Worm (Caenorhabditis elegans) whole organism, L3 larva: Measurements from ENCODE around the gene mam-5.

ENCODE experiments used
- ZK546.5 ChIP-seq: sonication (generic microtip); optimal IDR thresholded peaks from 2 replicates; lab custom pipeline; 2017; ENCODE audit warnings: missing biosample characterization, missing genetic modification characterization
- aly-2 ChIP-seq: fragments of 150-350 bp; optimal IDR thresholded peaks from 2 replicates; lab custom pipeline; 2014; ENCODE audit warnings: missing biosample characterization, missing genetic modification characterization
- ama-1 ChIP-seq: fragments of 150-350 bp; optimal IDR thresholded peaks from 2 replicates; lab custom pipeline; 2018
- egl-27 ChIP-seq: sonication (generic microtip); optimal IDR thresholded peaks from 4 replicates; lab custom pipeline; 2017; ENCODE audit warnings: missing biosample characterization, missing genetic modification reagents, missing genetic modification characterization
- egl-5 ChIP-seq: fragments of 150-350 bp; optimal IDR thresholded peaks from 2 replicates; lab custom pipeline; 2017; ENCODE audit warnings: missing biosample characterization, missing genetic modification reagents, missing genetic modification characterization, inconsistent platforms
- elt-1 ChIP-seq: fragments of 150-350 bp; optimal IDR thresholded peaks from 2 replicates; lab custom pipeline; 2014; ENCODE audit warnings: missing biosample characterization, missing genetic modification characterization
- elt-2 ChIP-seq: sonication (generic microtip); optimal IDR thresholded peaks from 2 replicates; lab custom pipeline; 2016; ENCODE audit warnings: missing genetic modification reagents, mild to moderate bottlenecking, missing genetic modification characterization, missing compliant biosample characterization
- eor-1 ChIP-seq, 2 experiments: fragments of 150-350 bp; optimal IDR thresholded peaks; 2 replicates each; lab custom pipeline; 2014 to 2018; ENCODE audit warnings: missing biosample characterization in 2 of 2, missing genetic modification characterization in 2 of 2
- fkh-2 ChIP-seq: fragments of 150-350 bp; optimal IDR thresholded peaks from 2 replicates; lab custom pipeline; 2014; ENCODE audit warnings: missing biosample characterization, missing genetic modification reagents, missing genetic modification characterization
- hmg-11 ChIP-seq: sonication (generic microtip); optimal IDR thresholded peaks from 2 replicates; lab custom pipeline; 2016; ENCODE audit warnings: missing genetic modification characterization, missing compliant biosample characterization
- jun-1 ChIP-seq: fragments of 150-350 bp; optimal IDR thresholded peaks from 2 replicates; lab custom pipeline; 2014; ENCODE audit warnings: missing biosample characterization, missing genetic modification reagents, missing genetic modification characterization
- lin-15B ChIP-seq: fragments of 150-350 bp; optimal IDR thresholded peaks from 2 replicates; lab custom pipeline; 2014; ENCODE audit warnings: missing biosample characterization, missing genetic modification characterization
- lin-39 ChIP-seq: fragments of 150-350 bp; optimal IDR thresholded peaks from 2 replicates; lab custom pipeline; 2018; ENCODE audit warnings: missing biosample characterization, missing genetic modification reagents, missing genetic modification characterization
- lsy-12 ChIP-seq: sonication (generic microtip); optimal IDR thresholded peaks from 2 replicates; lab custom pipeline; 2016; ENCODE audit warnings: mild to moderate bottlenecking, missing genetic modification characterization, missing compliant biosample characterization
- mdl-1 ChIP-seq: fragments of 150-350 bp; optimal IDR thresholded peaks from 2 replicates; lab custom pipeline; 2014; ENCODE audit warnings: missing biosample characterization, missing genetic modification characterization
- mml-1 ChIP-seq: fragments of 150-350 bp; sonication (generic microtip); optimal IDR thresholded peaks from 3 replicates; lab custom pipeline; 2014; ENCODE audit warnings: missing biosample characterization, missing genetic modification characterization
- nfya-1 ChIP-seq: sonication (generic microtip); optimal IDR thresholded peaks from 2 replicates; lab custom pipeline; 2017; ENCODE audit warnings: missing genetic modification characterization, mild to moderate bottlenecking, missing compliant biosample characterization, antibody characterized with exemption, moderate library complexity; ENCODE audit not compliant: insufficient read depth
- nhr-11 ChIP-seq: fragments of 150-350 bp; optimal IDR thresholded peaks from 2 replicates; lab custom pipeline; 2014; ENCODE audit warnings: missing biosample characterization, missing genetic modification characterization
- nhr-12 ChIP-seq: fragments of 150-350 bp; optimal IDR thresholded peaks from 2 replicates; lab custom pipeline; 2014; ENCODE audit warnings: missing biosample characterization, missing genetic modification characterization
- nhr-23 ChIP-seq: fragments of 150-350 bp; optimal IDR thresholded peaks from 2 replicates; lab custom pipeline; 2014; ENCODE audit warnings: missing biosample characterization, missing genetic modification reagents, missing genetic modification characterization
- nhr-25 ChIP-seq: sonication (generic microtip); optimal IDR thresholded peaks from 2 replicates; lab custom pipeline; 2017; ENCODE audit warnings: missing biosample characterization, missing genetic modification characterization
- nhr-28 ChIP-seq: fragments of 150-350 bp; optimal IDR thresholded peaks from 2 replicates; lab custom pipeline; 2014; ENCODE audit warnings: missing biosample characterization, missing genetic modification characterization
- nhr-77 ChIP-seq: fragments of 150-350 bp; optimal IDR thresholded peaks from 2 replicates; lab custom pipeline; 2014; ENCODE audit warnings: missing biosample characterization, missing genetic modification characterization
- pha-4 ChIP-seq: fragments of 150-350 bp; optimal IDR thresholded peaks from 2 replicates; lab custom pipeline; 2014; ENCODE audit warnings: missing biosample characterization, missing genetic modification reagents, missing genetic modification characterization
- pqm-1 ChIP-seq: fragments of 150-350 bp; optimal IDR thresholded peaks from 2 replicates; lab custom pipeline; 2017; ENCODE audit warnings: missing biosample characterization, missing genetic modification characterization, inconsistent platforms
- sea-2 ChIP-seq: fragments of 150-350 bp; sonication (generic microtip); optimal IDR thresholded peaks from 4 replicates; lab custom pipeline; 2014; ENCODE audit warnings: missing biosample characterization, missing genetic modification reagents, missing genetic modification characterization
- snpc-4 ChIP-seq: fragments of 150-350 bp; optimal IDR thresholded peaks from 2 replicates; lab custom pipeline; 2014; ENCODE audit warnings: missing biosample characterization, missing genetic modification characterization
- tbx-2 ChIP-seq: sonication (generic microtip); optimal IDR thresholded peaks from 2 replicates; lab custom pipeline; 2016; ENCODE audit warnings: mild to moderate bottlenecking, missing genetic modification characterization, missing compliant biosample characterization
- unc-39 ChIP-seq: sonication (generic microtip); optimal IDR thresholded peaks from 4 replicates; lab custom pipeline; 2017; ENCODE audit warnings: missing biosample characterization, missing genetic modification characterization
- zag-1 ChIP-seq: fragments of 150-350 bp; optimal IDR thresholded peaks from 2 replicates; lab custom pipeline; 2014; ENCODE audit warnings: missing biosample characterization, missing genetic modification characterization
- ztf-11 ChIP-seq: fragments of 150-350 bp; optimal IDR thresholded peaks from 2 replicates; lab custom pipeline; 2014; ENCODE audit warnings: missing biosample characterization, missing genetic modification characterization
- ztf-4 ChIP-seq: fragments of 150-350 bp; optimal IDR thresholded peaks from 2 replicates; lab custom pipeline; 2014; ENCODE audit warnings: missing biosample characterization, missing genetic modification characterization

Gene mam-5

DNA sequence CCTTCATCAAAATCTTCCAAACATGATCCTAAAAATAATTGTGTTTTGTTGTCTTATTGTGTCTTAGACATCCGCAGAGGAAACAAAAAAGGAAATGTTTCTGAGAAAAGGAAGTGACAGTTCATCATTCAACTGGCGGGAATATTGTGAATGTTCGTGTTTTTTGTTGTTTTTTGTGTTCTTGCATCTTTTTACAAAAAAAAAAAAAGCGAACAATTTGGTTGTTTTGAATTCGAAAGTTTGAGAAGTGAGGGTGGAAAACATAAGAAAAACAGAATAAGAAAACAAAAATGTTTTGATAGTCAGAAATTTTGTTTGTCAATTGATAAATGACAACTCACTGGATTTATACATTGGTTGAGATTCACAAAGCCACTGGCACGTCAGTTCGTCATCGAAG is 42.9 kb upstream of the mam-5 start:
- no peak for TF ChIP-seq lin-15B (tag; lab: Kevin White, UChicago)

- TF ChIP-seq nhr-11 (tag; lab: Kevin White, UChicago) (no peak), elt-1 (tag; lab: Kevin White, UChicago) (peak; percentile 57)
Observed at ce11 chrV:9911165-9911564, 41.3 kb upstream of the mam-5 start.

- TF ChIP-seq nhr-28 (no peak), lin-15B (tag; lab: Kevin White, UChicago) (no peak)
- TF ChIP-seq, all 47 proteins: peak for 0
Observed at ce11 chrV:9913863-9914262, 38.6 kb upstream of the mam-5 start, which contains the start of gene fipr-10. Gene fipr-10 (plus strand): TSS chrV:9914163.

- TF ChIP-seq tbx-2 (no peak), ztf-11 (tag; lab: Kevin White, UChicago) (no peak), unc-39 (tag; lab: Kevin White, UChicago) (no peak), nhr-12 (no peak), fkh-2 (no peak), jun-1 (tag; lab: Kevin White, UChicago) (no peak), lin-39 (tag; lab: Kevin White, UChicago) (no peak), pha-4 (tag; lab: Kevin White, UChicago) (no peak), lsy-12 (tag; lab: Kevin White, UChicago) (no peak), pqm-1 (no peak), hmg-11 (tag; lab: Kevin White, UChicago) (no peak), nhr-77 (tag; lab: Kevin White, UChicago) (no peak), ama-1 (lab: Kevin White, UChicago) (no peak), zag-1 (no peak), mml-1 (tag; lab: Kevin White, UChicago) (no peak)
Observed at ce11 chrV:9915021-9915420, 37.5 kb upstream of the mam-5 start, which contains the start of gene mec-9. Gene mec-9 (minus strand): TSS chrV:9915121.

DNA sequence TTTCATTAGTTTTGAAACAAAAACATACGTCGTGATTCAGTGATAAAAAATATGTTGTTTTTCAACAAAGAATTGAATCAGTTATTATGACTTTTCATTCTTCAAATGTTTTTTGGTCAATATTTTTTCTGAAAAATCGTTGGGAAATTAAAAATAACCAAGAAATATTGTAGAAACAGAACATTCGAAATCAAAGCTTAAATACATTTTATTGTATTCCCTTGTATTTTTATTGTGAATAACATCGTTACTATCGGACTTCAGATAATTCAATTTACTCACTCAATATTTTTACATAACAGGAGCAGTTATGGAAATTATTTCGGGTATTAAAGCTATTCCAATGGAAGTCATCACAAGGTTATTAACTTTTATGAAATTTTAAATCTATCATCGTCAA is 35.8 kb upstream of the mam-5 start, which contains the start of gene C50H2.4:
C50H2.4 (plus strand) TSS at position 301 of the 400 bp plus-strand sequence.
- no peak for TF ChIP-seq nhr-77 (tag; lab: Kevin White, UChicago)
- no peak for TF ChIP-seq hmg-11 (tag; lab: Kevin White, UChicago)
- TF ChIP-seq elt-1 (tag; lab: Kevin White, UChicago): no peak
- TF ChIP-seq nhr-12: no peak
- no peak for TF ChIP-seq egl-27 (tag; lab: Kevin White, UChicago)
- TF ChIP-seq nhr-11 (tag; lab: Kevin White, UChicago): no peak
- TF ChIP-seq ZK546.5 (tag; lab: Kevin White, UChicago): no peak
- TF ChIP-seq snpc-4 (tag; lab: Kevin White, UChicago): no peak
- no peak for TF ChIP-seq pqm-1
- TF ChIP-seq egl-5: no peak
- no peak for TF ChIP-seq nfya-1
- no peak for TF ChIP-seq sea-2 (GFP tag; lab: Kevin White, UChicago)
- no peak for TF ChIP-seq eor-1 (tag; optimal IDR thresholded peaks at IDR 0.05; lab: Kevin White, UChicago)
- no peak for TF ChIP-seq aly-2
- TF ChIP-seq nhr-23 (tag; lab: Kevin White, UChicago): no peak
- TF ChIP-seq mml-1 (tag; lab: Kevin White, UChicago): no peak
- TF ChIP-seq tbx-2: no peak
- TF ChIP-seq elt-2 (tag; lab: Kevin White, UChicago): no peak

DNA sequence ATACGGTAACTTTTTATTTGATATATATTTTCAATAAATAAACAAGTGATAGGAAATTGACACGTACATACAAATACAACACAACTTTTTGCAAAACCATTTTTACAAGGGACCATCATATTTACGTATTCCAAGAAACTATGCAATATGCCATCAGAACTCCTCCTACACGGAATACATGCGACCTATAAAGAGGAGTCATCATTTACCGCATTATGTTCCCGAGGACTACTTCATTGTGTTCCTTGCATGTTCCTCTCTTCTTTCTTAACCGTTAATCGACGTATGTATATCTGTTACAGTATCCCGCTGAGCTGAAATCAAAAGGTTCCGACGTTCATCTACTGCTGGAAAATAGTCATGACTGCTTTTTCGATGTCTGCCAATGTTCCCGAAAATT is 34.1 kb upstream of the mam-5 start, which contains the start of gene C50H2.5:
C50H2.5 (plus strand) TSS at position 301 of the 400 bp plus-strand sequence.
- no peak for TF ChIP-seq nhr-25 (tag; lab: Kevin White, UChicago)

- TF ChIP-seq ztf-4: no peak
- no peak for TF ChIP-seq lin-39 (tag; lab: Kevin White, UChicago)
- no peak for TF ChIP-seq mdl-1
Observed at ce11 chrV:9921288-9921687, 31.2 kb upstream of the mam-5 start, which contains the start of gene ceh-75. Gene ceh-75 (plus strand): TSS chrV:9921337.
